Fruit fly (Drosophila melanogaster): ENCODE results near the gene CG14073.

Gene CG14073

DNA sequence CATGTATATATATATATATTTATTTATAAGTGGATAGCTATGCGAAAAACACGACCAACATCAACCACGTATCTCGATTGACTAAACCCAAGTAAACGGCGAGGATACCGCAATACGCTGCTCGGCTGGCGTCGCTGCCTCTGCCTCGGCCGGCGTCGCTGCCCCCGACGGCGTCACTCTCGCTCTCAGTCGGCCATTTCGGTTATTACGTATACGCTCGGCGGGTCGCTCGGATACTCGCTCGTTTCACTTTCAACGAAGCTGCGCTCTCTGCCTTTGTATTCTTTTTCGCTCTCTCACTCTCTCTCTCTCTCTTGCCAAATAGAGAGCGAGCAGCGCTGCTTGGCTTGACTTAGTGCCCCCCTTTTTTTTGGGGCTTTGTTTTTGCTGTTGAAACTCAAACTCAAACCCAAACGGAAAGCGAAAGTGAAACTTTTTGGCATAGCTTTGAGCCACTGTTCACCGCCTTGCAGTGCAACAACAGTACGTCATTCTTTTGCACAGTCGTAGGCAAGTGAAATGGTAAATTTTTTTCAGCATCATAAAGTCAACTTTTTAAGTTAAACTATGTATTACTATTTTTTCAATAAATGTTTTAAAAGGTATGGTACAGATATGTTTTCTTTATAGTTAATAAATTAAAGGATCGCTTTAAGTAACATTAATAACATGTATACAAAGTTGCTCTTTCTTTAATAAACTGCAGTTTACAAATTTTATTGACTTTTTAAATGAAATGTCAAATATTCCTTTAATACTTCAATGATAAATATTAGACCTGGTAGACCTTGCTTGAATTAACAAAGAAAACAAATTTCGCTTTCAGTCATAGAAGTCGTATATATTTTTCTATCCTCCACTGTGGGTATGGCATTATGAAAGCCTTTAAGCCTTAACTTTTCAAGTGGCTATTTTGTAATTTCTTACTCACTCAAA, 54.5 kb downstream of the CG14073 start (continued):
- peak; percentile 12 for TF ChIP-seq esn (GFP tag; optimal IDR thresholded peaks at IDR 0.05)
- no peak for TF ChIP-seq Hr38 (GFP tag; optimal IDR thresholded peaks at IDR 0.05)
- TF ChIP-seq dac (GFP tag; optimal IDR thresholded peaks at IDR 0.05) = no peak
- no peak for TF ChIP-seq pdm3 (GFP tag; optimal IDR thresholded peaks at IDR 0.05)
- no peak for TF ChIP-seq salr (GFP tag; optimal IDR thresholded peaks at IDR 0.05)
- TF ChIP-seq Hr39 (GFP tag; optimal IDR thresholded peaks at IDR 0.05) = no peak
- peak; percentile 45; the same call in 2 of the 3 replicates for TF ChIP-seq CG8119 (GFP tag; IDR thresholded peaks at IDR 0.05)
- TF ChIP-seq CG10631 (GFP tag; optimal IDR thresholded peaks at IDR 0.05) = no peak
- peak; percentile 11 for TF ChIP-seq CG32006 (GFP tag; optimal IDR thresholded peaks at IDR 0.05)
- peak; percentile 71 for TF ChIP-seq Eip78C (GFP tag)
- peak; percentile 44 for TF ChIP-seq Sox14 (GFP tag; optimal IDR thresholded peaks at IDR 0.05)
- peak; percentile 93 for TF ChIP-seq CG6854 (GFP tag; optimal IDR thresholded peaks at IDR 0.05)
- TF ChIP-seq spab (GFP tag; optimal IDR thresholded peaks at IDR 0.05) = peak; percentile 6
- TF ChIP-seq fkh (GFP tag; optimal IDR thresholded peaks at IDR 0.05) = peak; percentile 54
- TF ChIP-seq CG10669 (GFP tag; optimal IDR thresholded peaks at IDR 0.05) = no peak
- peak; percentile 24 for TF ChIP-seq CG9139 (GFP tag; optimal IDR thresholded peaks at IDR 0.05)
- TF ChIP-seq CG3032 (tag; optimal IDR thresholded peaks at IDR 0.05) = no peak
- TF ChIP-seq CG11294 (GFP tag; IDR thresholded peaks at IDR 0.05) = peak; percentile 12
- peak; percentile 47 for TF ChIP-seq CG11762 (GFP tag; optimal IDR thresholded peaks at IDR 0.05; ENCODE audit: insufficient read depth)
- no peak for TF ChIP-seq CG4318 (GFP tag; optimal IDR thresholded peaks at IDR 0.05)
- TF ChIP-seq eg (GFP tag; IDR thresholded peaks at IDR 0.05) = peak; percentile 64; the same call in 2 of the 3 replicates
- no peak for TF ChIP-seq Smox (GFP tag; optimal IDR thresholded peaks at IDR 0.05)
- no peak for TF ChIP-seq CG11902 (GFP tag; optimal IDR thresholded peaks at IDR 0.05)
- TF ChIP-seq CG3919 (GFP tag; optimal IDR thresholded peaks at IDR 0.05) = peak; percentile 37
- TF ChIP-seq Met (GFP tag; optimal IDR thresholded peaks at IDR 0.05) = peak; percentile 17
- no peak for TF ChIP-seq Gug (GFP tag; IDR thresholded peaks at IDR 0.05)
- peak; percentile 82 for TF ChIP-seq Eip75B (GFP tag; optimal IDR thresholded peaks at IDR 0.05)

DNA sequence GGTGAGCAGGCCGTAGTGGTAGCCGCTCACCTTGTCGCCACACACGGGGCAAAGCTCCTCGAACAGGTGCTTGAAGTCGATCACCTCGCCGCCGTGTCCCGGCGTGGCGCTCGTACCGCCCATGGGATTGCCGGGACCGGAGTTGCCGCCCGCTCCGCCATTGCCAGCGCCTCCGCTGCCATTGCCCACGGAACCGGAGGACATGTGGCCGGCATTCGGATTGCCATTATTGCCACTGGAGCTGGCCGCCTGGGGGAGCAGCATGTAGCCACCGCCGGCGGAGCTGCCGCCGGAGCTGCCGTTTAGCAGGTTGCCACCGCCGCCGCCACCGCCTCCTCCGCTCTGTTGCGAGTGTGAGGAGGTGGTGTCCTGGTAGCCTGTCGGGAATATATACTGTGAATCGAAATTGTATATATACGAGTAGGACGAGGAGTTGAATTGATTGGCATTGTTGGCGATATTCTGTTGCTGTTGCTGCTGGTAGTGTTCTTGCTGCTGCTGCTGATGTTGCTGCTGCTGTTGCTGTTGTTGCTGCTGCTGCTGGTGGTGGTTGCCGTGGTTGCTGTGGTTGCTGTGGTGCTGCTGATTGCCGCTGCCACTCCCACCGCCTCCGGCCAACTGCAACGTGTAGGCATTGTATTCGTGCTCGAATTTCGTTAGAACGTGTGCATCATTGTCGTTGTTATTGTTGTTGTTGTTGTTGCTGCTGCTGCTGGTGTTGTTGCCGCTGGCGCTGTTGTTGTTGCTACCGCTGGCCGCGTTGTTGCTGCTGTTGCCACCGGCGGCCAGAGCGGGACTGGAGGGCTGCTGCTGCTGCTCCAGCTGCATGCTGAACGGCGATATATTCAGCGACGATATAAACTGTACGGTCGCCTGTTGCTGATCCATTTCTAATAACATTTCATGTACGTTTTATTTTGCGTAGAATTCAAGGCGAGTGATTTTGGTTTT, 56.7 kb downstream of the CG14073 start:
- TF ChIP-seq CG10669 (GFP tag; optimal IDR thresholded peaks at IDR 0.05) = no peak
- TF ChIP-seq fkh (GFP tag; optimal IDR thresholded peaks at IDR 0.05) = no peak
- no peak for TF ChIP-seq Ets96B (tag; optimal IDR thresholded peaks at IDR 0.05)
- TF ChIP-seq CG16779 (tag; optimal IDR thresholded peaks at IDR 0.05) = no peak
- TF ChIP-seq CG15336 (GFP tag; IDR thresholded peaks at IDR 0.05) = no peak
- TF ChIP-seq CG9139 (GFP tag; optimal IDR thresholded peaks at IDR 0.05) = no peak
- no peak for TF ChIP-seq Eip75B (GFP tag; optimal IDR thresholded peaks at IDR 0.05)
- TF ChIP-seq spab (GFP tag; optimal IDR thresholded peaks at IDR 0.05) = no peak
- no peak for TF ChIP-seq CG11902 (GFP tag; optimal IDR thresholded peaks at IDR 0.05)
- TF ChIP-seq net (GFP tag; optimal IDR thresholded peaks at IDR 0.05) = no peak
- TF ChIP-seq cyc (GFP tag; optimal IDR thresholded peaks at IDR 0.05) = no peak
- TF ChIP-seq CG6808 (GFP tag; optimal IDR thresholded peaks at IDR 0.05) = no peak

- TF ChIP-seq vri (GFP tag; optimal IDR thresholded peaks at IDR 0.05) = peak; percentile 23
- peak; percentile 81 for TF ChIP-seq svp (GFP tag)
- no peak for TF ChIP-seq CG16779 (tag; optimal IDR thresholded peaks at IDR 0.05)
Observed at dm6 chr3L:18761728-18762127, 58.7 kb downstream of the CG14073 start.
